Fruit fly (Drosophila melanogaster): ENCODE results near the gene PTPMT1.

DNA sequence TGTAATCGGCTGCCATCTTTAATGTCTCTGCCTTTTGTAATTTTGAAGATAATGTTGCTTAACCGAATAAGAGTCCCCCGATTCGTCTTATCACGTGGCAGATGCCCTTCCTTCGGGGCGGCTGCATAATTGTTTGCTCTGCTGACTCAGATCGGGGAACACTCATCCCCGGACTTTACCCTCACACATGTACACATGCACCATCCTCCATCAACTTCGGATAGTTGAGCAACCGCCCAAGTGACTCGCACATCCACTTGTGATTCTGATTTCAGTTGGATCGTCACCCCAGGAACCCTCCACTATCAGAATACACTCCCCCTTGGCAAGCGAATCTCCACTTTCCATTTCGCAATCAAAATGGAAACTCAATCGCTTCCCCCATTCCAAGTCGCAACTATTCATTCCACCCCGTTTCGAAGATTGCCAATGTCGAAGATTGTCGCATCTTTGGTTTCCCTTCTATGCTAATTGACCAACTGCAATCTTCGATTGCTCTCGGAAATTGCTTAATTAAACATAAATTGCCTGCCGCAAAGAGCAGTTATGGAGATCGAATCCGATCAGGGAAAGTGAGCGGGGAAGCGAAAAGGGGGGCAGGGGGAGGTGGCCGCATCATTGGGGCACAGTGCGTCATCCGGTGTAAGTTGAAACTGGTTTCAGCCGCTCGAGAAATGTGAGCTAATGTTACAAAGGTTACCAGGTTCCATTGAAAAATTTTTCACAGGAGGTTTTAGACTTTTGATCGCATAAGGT, 27.0 kb downstream of the PTPMT1 start:
- TF ChIP-seq cic (GFP tag; optimal IDR thresholded peaks at IDR 0.05) (no peak), kay (GFP tag; ENCODE audit: borderline replicate concordance) (no peak), pad (GFP tag; optimal IDR thresholded peaks at IDR 0.05) (no peak), CG14711 (tag; optimal IDR thresholded peaks at IDR 0.05) (no peak), CG12768 (GFP tag; optimal IDR thresholded peaks at IDR 0.05) (no peak), CG7101 (tag; optimal IDR thresholded peaks at IDR 0.05) (no peak), Mnt (GFP tag; optimal IDR thresholded peaks at IDR 0.05) (no peak), CG11617 (GFP tag; optimal IDR thresholded peaks at IDR 0.05) (no peak), tj (GFP tag; optimal IDR thresholded peaks at IDR 0.05) (no peak), bab1 (GFP tag; optimal IDR thresholded peaks at IDR 0.05) (no peak), Clk (GFP tag; optimal IDR thresholded peaks at IDR 0.05) (no peak), toe (GFP tag; optimal IDR thresholded peaks at IDR 0.05) (no peak), CG33017 (tag; optimal IDR thresholded peaks at IDR 0.05) (no peak), Crg-1 (GFP tag; optimal IDR thresholded peaks at IDR 0.05) (no peak)

Measured in whole organism, adult.